Fruit fly (Drosophila melanogaster) whole organism, embryonic: ENCODE data around the gene CG14715.
A peak's percentile ranks its signal among the peaks of the same experiment; 100 is the strongest.

Experiments used
- Bgb ChIP-seq: fragments of 200-800 bp; sonication (Bioruptor generic); IDR thresholded peaks from 2 replicates; pipeline ENCODE4 v1.3.6; 2022; ENCODE audit warnings: missing biosample characterization, missing genetic modification characterization; ENCODE audit not compliant: partially characterized antibody
- CG12391 ChIP-seq: fragments of 200-800 bp; sonication (Bioruptor generic); optimal IDR thresholded peaks from 3 replicates; lab custom pipeline; 2018; ENCODE audit warnings: missing biosample characterization, mild to moderate bottlenecking, missing genetic modification characterization, moderate library complexity
- CG13287 ChIP-seq: fragments of 200-800 bp; sonication (Bioruptor generic); IDR thresholded peaks from 2 replicates; pipeline ENCODE4 v1.3.6; 2022; ENCODE audit warnings: missing biosample characterization, missing genetic modification characterization; ENCODE audit not compliant: partially characterized antibody
- CG13624 ChIP-seq: fragments of 200-800 bp; sonication (Bioruptor generic); optimal IDR thresholded peaks from 2 replicates; lab custom pipeline; 2016; ENCODE audit warnings: missing biosample characterization, missing genetic modification characterization
- CG14710 ChIP-seq: fragments of 200-800 bp; sonication (Bioruptor generic); optimal IDR thresholded peaks from 3 replicates; lab custom pipeline; 2019; ENCODE audit warnings: missing biosample characterization, mild to moderate bottlenecking, missing genetic modification characterization, moderate library complexity
- CG14965 ChIP-seq: fragments of 200-800 bp; sonication (Bioruptor generic); optimal IDR thresholded peaks from 2 replicates; lab custom pipeline; 2016; ENCODE audit warnings: missing biosample characterization, missing genetic modification characterization, borderline replicate concordance
- CG17829 ChIP-seq: fragments of 200-800 bp; optimal IDR thresholded peaks from 2 replicates; lab custom pipeline; 2019; ENCODE audit warnings: missing biosample characterization, mild to moderate bottlenecking, missing genetic modification characterization, moderate library complexity
- CG2116 ChIP-seq: fragments of 200-800 bp; sonication (Bioruptor generic); optimal IDR thresholded peaks from 3 replicates; lab custom pipeline; 2018; ENCODE audit warnings: missing biosample characterization, mild to moderate bottlenecking, missing genetic modification characterization
- CG2120 ChIP-seq: fragments of 200-800 bp; sonication (Bioruptor generic); optimal IDR thresholded peaks from 3 replicates; lab custom pipeline; 2016; ENCODE audit warnings: missing biosample characterization, missing genetic modification characterization
- CG30020 ChIP-seq: fragments of 200-800 bp; optimal IDR thresholded peaks from 2 replicates; lab custom pipeline; 2019; ENCODE audit warnings: missing biosample characterization, mild to moderate bottlenecking, missing genetic modification characterization, moderate library complexity
- CG4854 ChIP-seq: fragments of 200-800 bp; sonication (Bioruptor generic); optimal IDR thresholded peaks from 2 replicates; lab custom pipeline; 2016; ENCODE audit warnings: missing biosample characterization, missing genetic modification characterization, inconsistent platforms
- CG6791 ChIP-seq: fragments of 200-800 bp; sonication (Bioruptor generic); IDR thresholded peaks from 3 replicates; pipeline ENCODE4 v1.3.6; 2022; ENCODE audit warnings: missing biosample characterization, missing genetic modification characterization; ENCODE audit not compliant: partially characterized antibody
- CG9437 ChIP-seq: fragments of 200-800 bp; sonication (Bioruptor generic); optimal IDR thresholded peaks from 2 replicates; lab custom pipeline; 2018; ENCODE audit warnings: missing biosample characterization, mild to moderate bottlenecking, missing genetic modification characterization
- Dll ChIP-seq: fragments of 200-800 bp; sonication (Bioruptor generic); IDR thresholded peaks from 4 replicates; pipeline ENCODE4 v1.3.6; 2022; ENCODE audit warnings: missing biosample characterization, missing genetic modification characterization; ENCODE audit not compliant: partially characterized antibody
- Dref ChIP-seq: fragments of 200-800 bp; sonication (Bioruptor generic); IDR thresholded peaks from 2 replicates; pipeline ENCODE4 v1.3.6; 2022; ENCODE audit warnings: missing biosample characterization, missing genetic modification characterization
- E2f2 ChIP-seq: fragments of 200-800 bp; sonication (Bioruptor generic); IDR thresholded peaks from 2 replicates; pipeline ENCODE4 v1.3.6; 2022; ENCODE audit warnings: missing biosample characterization, missing genetic modification characterization
- Ets97D ChIP-seq: fragments of 200-800 bp; sonication (Bioruptor generic); optimal IDR thresholded peaks from 3 replicates; lab custom pipeline; 2016; ENCODE audit warnings: missing biosample characterization, missing genetic modification characterization
- HLH4C ChIP-seq: fragments of 200-800 bp; sonication (Bioruptor generic); IDR thresholded peaks from 3 replicates; pipeline ENCODE4 v1.3.6; 2022; ENCODE audit warnings: missing biosample characterization, missing genetic modification characterization; ENCODE audit not compliant: partially characterized antibody
- HmgZ ChIP-seq: fragments of 200-800 bp; sonication (Bioruptor generic); optimal IDR thresholded peaks from 2 replicates; lab custom pipeline; 2018; ENCODE audit warnings: missing biosample characterization, mild to moderate bottlenecking, missing genetic modification characterization
- Hsf ChIP-seq: fragments of 200-800 bp; sonication (Bioruptor generic); optimal IDR thresholded peaks from 3 replicates; lab custom pipeline; 2016; ENCODE audit warnings: missing biosample characterization, missing genetic modification characterization
- Med ChIP-seq: fragments of 200-800 bp; sonication (Bioruptor generic); peaks from one replicate; lab custom pipeline; 2016; ENCODE audit warnings: missing biosample characterization, missing genetic modification characterization, mild to moderate bottlenecking, inconsistent platforms, moderate library complexity
- Pdp1 ChIP-seq, 2 experiments: fragments of 200-800 bp; sonication (Bioruptor generic); optimal IDR thresholded peaks; 3 replicates each; lab custom pipeline; 2016; ENCODE audit warnings: missing biosample characterization in 2 of 2, missing genetic modification characterization in 2 of 2, mild to moderate bottlenecking in 1 of 2, moderate library complexity in 1 of 2
- Sry-δ ChIP-seq: fragments of 200-800 bp; sonication (Bioruptor generic); optimal IDR thresholded peaks from 2 replicates; lab custom pipeline; 2016; ENCODE audit warnings: missing biosample characterization, missing genetic modification characterization
- Xbp1 ChIP-seq: fragments of 200-800 bp; sonication (Bioruptor generic); optimal IDR thresholded peaks from 3 replicates; lab custom pipeline; 2016; ENCODE audit warnings: missing biosample characterization, mild to moderate bottlenecking, missing genetic modification characterization
- amos ChIP-seq: fragments of 200-800 bp; sonication (Bioruptor generic); IDR thresholded peaks from 2 replicates; pipeline ENCODE4 v1.3.6; 2022; ENCODE audit warnings: missing biosample characterization, missing genetic modification characterization; ENCODE audit not compliant: partially characterized antibody
- ato ChIP-seq: fragments of 200-800 bp; sonication (Bioruptor generic); IDR thresholded peaks from 2 replicates; pipeline ENCODE4 v1.3.6; 2022; ENCODE audit warnings: missing biosample characterization, missing genetic modification characterization; ENCODE audit not compliant: partially characterized antibody
- chinmo ChIP-seq: fragments of 200-800 bp; sonication (Bioruptor generic); IDR thresholded peaks from 4 replicates; pipeline ENCODE4 v1.3.6; 2022; ENCODE audit warnings: missing biosample characterization, missing genetic modification characterization; ENCODE audit not compliant: partially characterized antibody
- crp ChIP-seq, 2 experiments: fragments of 200-800 bp; sonication (Bioruptor generic); optimal IDR thresholded peaks; 2 replicates in 1 of 2; 3 replicates in 1 of 2; lab custom pipeline; 2017; ENCODE audit warnings: missing biosample characterization in 2 of 2, missing genetic modification characterization in 2 of 2, mild to moderate bottlenecking in 1 of 2, moderate library complexity in 1 of 2
- dm ChIP-seq: fragments of 200-800 bp; sonication (Bioruptor generic); optimal IDR thresholded peaks from 3 replicates; lab custom pipeline; 2016; ENCODE audit warnings: missing biosample characterization, missing genetic modification characterization
- ftz-f1 ChIP-seq: fragments of 200-800 bp; sonication (Bioruptor generic); optimal IDR thresholded peaks from 2 replicates; lab custom pipeline; 2016; ENCODE audit warnings: missing biosample characterization, missing genetic modification characterization
- gem ChIP-seq: fragments of 200-800 bp; sonication (Bioruptor generic); optimal IDR thresholded peaks from 2 replicates; lab custom pipeline; 2019; ENCODE audit warnings: missing biosample characterization, mild to moderate bottlenecking, missing genetic modification characterization, moderate library complexity
- kay ChIP-seq: fragments of 200-800 bp; sonication (Bioruptor generic); optimal IDR thresholded peaks from 2 replicates; lab custom pipeline; 2016; ENCODE audit warnings: missing biosample characterization, missing genetic modification characterization
- knrl ChIP-seq: fragments of 200-800 bp; sonication (Bioruptor generic); IDR thresholded peaks from 3 replicates; pipeline ENCODE4 v1.3.6; 2022; ENCODE audit warnings: missing biosample characterization, missing genetic modification characterization; ENCODE audit not compliant: partially characterized antibody
- lbe ChIP-seq: fragments of 200-800 bp; sonication (Bioruptor generic); optimal IDR thresholded peaks from 2 replicates; lab custom pipeline; 2016; ENCODE audit warnings: missing biosample characterization, mild to moderate bottlenecking, missing genetic modification characterization
- nerfin-2 ChIP-seq: fragments of 200-800 bp; sonication (Bioruptor generic); IDR thresholded peaks from 2 replicates; pipeline ENCODE4 v1.3.6; 2022; ENCODE audit warnings: missing biosample characterization, missing genetic modification characterization; ENCODE audit not compliant: partially characterized antibody
- onecut ChIP-seq: fragments of 200-800 bp; sonication (Bioruptor generic); IDR thresholded peaks from 2 replicates; pipeline ENCODE4 v1.3.6; 2022; ENCODE audit warnings: missing biosample characterization, missing genetic modification characterization
- phol ChIP-seq: fragments of 200-800 bp; sonication (Bioruptor generic); optimal IDR thresholded peaks from 3 replicates; lab custom pipeline; 2018; ENCODE audit warnings: missing biosample characterization, mild to moderate bottlenecking, missing genetic modification characterization, moderate library complexity
- pzg ChIP-seq: fragments of 200-800 bp; sonication (Bioruptor generic); optimal IDR thresholded peaks from 3 replicates; lab custom pipeline; 2018; ENCODE audit warnings: missing biosample characterization, mild to moderate bottlenecking, missing genetic modification characterization, moderate library complexity
- row ChIP-seq: fragments of 200-800 bp; sonication (Bioruptor generic); IDR thresholded peaks from 3 replicates; pipeline ENCODE4 v1.3.6; 2022; ENCODE audit warnings: missing biosample characterization, missing genetic modification characterization
- sens ChIP-seq: fragments of 200-800 bp; sonication (Bioruptor generic); peaks from one replicate; lab custom pipeline; 2016; ENCODE audit warnings: missing biosample characterization, missing genetic modification characterization
- sima ChIP-seq: fragments of 200-800 bp; sonication (Bioruptor generic); optimal IDR thresholded peaks from 2 replicates; lab custom pipeline; 2016; ENCODE audit warnings: missing biosample characterization, missing genetic modification characterization
- sna ChIP-seq: fragments of 200-800 bp; sonication (Bioruptor generic); IDR thresholded peaks from 2 replicates; pipeline ENCODE4 v1.3.6; 2022; ENCODE audit warnings: missing biosample characterization, missing genetic modification characterization; ENCODE audit not compliant: partially characterized antibody
- stwl ChIP-seq: fragments of 200-800 bp; sonication (Bioruptor generic); optimal IDR thresholded peaks from 3 replicates; lab custom pipeline; 2018; ENCODE audit warnings: missing biosample characterization, mild to moderate bottlenecking, missing genetic modification characterization, moderate library complexity
- sug ChIP-seq: fragments of 200-800 bp; optimal IDR thresholded peaks from 2 replicates; lab custom pipeline; 2019; ENCODE audit warnings: missing biosample characterization, mild to moderate bottlenecking, missing genetic modification characterization, moderate library complexity
- tgo ChIP-seq: fragments of 200-800 bp; sonication (Bioruptor generic); IDR thresholded peaks from 3 replicates; pipeline ENCODE4 v1.3.6; 2022; ENCODE audit warnings: missing biosample characterization, missing genetic modification characterization

CG14715 gene

dm6 chr3R:11626571-11626970 is 47.5 kb upstream of the CG14715 start, which contains the start of the genes CG6813 and CG18764 (continued):
- TF ChIP-seq gem (tag; lab: Kevin White, UChicago): no peak
- TF ChIP-seq Sry-δ (GFP tag; lab: Kevin White, UChicago): peak; percentile 3
- peak; percentile 41; the same call in 1 of the 3 replicates for TF ChIP-seq HLH4C (GFP tag; lab: Robert Waterston, UW)
- TF ChIP-seq Med (GFP tag; lab: Kevin White, UChicago): peak; percentile 72
- TF ChIP-seq stwl (tag; lab: Kevin White, UChicago): peak; percentile 59
- TF ChIP-seq pzg: peak; percentile 38
- peak; percentile 55 for TF ChIP-seq E2f2 (GFP tag; lab: Robert Waterston, UW)
- peak; percentile 97 for TF ChIP-seq CG9437 (GFP tag; lab: Kevin White, UChicago)
- TF ChIP-seq CG6791: 0 out of 3 replicates have a peak, but pooled peaks have one; percentile 30
- TF ChIP-seq ato (GFP tag; lab: Robert Waterston, UW): 0 out of 2 replicates have a peak, but pooled peaks have one; percentile 32
- TF ChIP-seq sens (GFP tag; lab: Kevin White, UChicago): peak; percentile 69
- peak; percentile 49 for TF ChIP-seq Dref
- peak; percentile 52 for TF ChIP-seq CG14710 (tag; lab: Kevin White, UChicago)
- peak; percentile 0 for TF ChIP-seq CG30020
- peak in 1 of 2 experiments; percentile 94 for TF ChIP-seq Pdp1 (GFP tag; optimal IDR thresholded peaks at IDR 0.05; lab: Kevin White, UChicago)
- TF ChIP-seq, all 482 proteins: peak for 44

- TF ChIP-seq onecut: no peak
- peak; percentile 45 for TF ChIP-seq Xbp1 (GFP tag; lab: Kevin White, UChicago)
- TF ChIP-seq phol (tag; lab: Kevin White, UChicago): peak; percentile 72
- TF ChIP-seq Ets97D (GFP tag; lab: Kevin White, UChicago): peak; percentile 77
- peak; percentile 42 for TF ChIP-seq CG13624
- TF ChIP-seq kay (GFP tag; lab: Kevin White, UChicago): no peak
- TF ChIP-seq nerfin-2 (GFP tag; lab: Robert Waterston, UW): peak; percentile 48; the same call in 1 of the 2 replicates
- TF ChIP-seq CG4854 (GFP tag; lab: Kevin White, UChicago): no peak
- peak; percentile 56; the same call in 1 of the 2 replicates for TF ChIP-seq amos (GFP tag; lab: Robert Waterston, UW)
- TF ChIP-seq dm (GFP tag; lab: Kevin White, UChicago): peak; percentile 28
- TF ChIP-seq crp (GFP tag; optimal IDR thresholded peaks at IDR 0.05; lab: Kevin White, UChicago): peak in 1 of 2 experiments; percentile 51
- peak; percentile 50; the same call in 1 of the 3 replicates for TF ChIP-seq knrl
- TF ChIP-seq Dll (GFP tag; lab: Robert Waterston, UW): peak; percentile 73
- TF ChIP-seq sima: no peak
- TF ChIP-seq ftz-f1: peak; percentile 75
- TF ChIP-seq chinmo: 0 out of 4 replicates have a peak, but pooled peaks have one; percentile 66
- peak; percentile 68 for TF ChIP-seq CG12391 (tag; lab: Kevin White, UChicago)
- no peak for TF ChIP-seq tgo (GFP tag; lab: Robert Waterston, UW)
- peak; percentile 48 for TF ChIP-seq CG2120 (GFP tag; lab: Kevin White, UChicago)
- peak; percentile 51; the same call in 2 of the 3 replicates for TF ChIP-seq row (GFP tag; lab: Robert Waterston, UW)
- TF ChIP-seq CG17829 (tag; lab: Kevin White, UChicago): peak; percentile 60
- TF ChIP-seq Hsf (GFP tag; lab: Kevin White, UChicago): peak; percentile 12
- TF ChIP-seq lbe (GFP tag; lab: Kevin White, UChicago): peak; percentile 46
- TF ChIP-seq HmgZ (tag; lab: Kevin White, UChicago): peak; percentile 55
- TF ChIP-seq sna (GFP tag; lab: Robert Waterston, UW): peak; percentile 67
- peak; percentile 78 for TF ChIP-seq CG13287 (GFP tag; lab: Robert Waterston, UW)
- TF ChIP-seq sens (GFP tag; lab: Kevin White, UChicago): peak; percentile 80
- TF ChIP-seq Pdp1 (GFP tag; optimal IDR thresholded peaks at IDR 0.05; lab: Kevin White, UChicago): peak in 1 of 2 experiments; percentile 28
- peak; percentile 59; the same call in 1 of the 2 replicates for TF ChIP-seq Bgb (GFP tag; lab: Robert Waterston, UW)
- TF ChIP-seq CG14965 (GFP tag; lab: Kevin White, UChicago): no peak
- TF ChIP-seq CG2116 (GFP tag; lab: Kevin White, UChicago): peak; percentile 100
- TF ChIP-seq sug (tag; lab: Kevin White, UChicago): peak; percentile 38
Observed at dm6 chr3R:11628416-11629041, 45.5 kb upstream of the CG14715 start, which contains the start of gene CG14712. CG14712 (plus strand) TSS chr3R:11628759.
